Fruit fly (Drosophila melanogaster) whole organism, embryonic: ENCODE measurements around the gene CAH6.

ENCODE experiments used
- Dp ChIP-seq: fragments of 200-800 bp; sonication (Bioruptor generic); optimal IDR thresholded peaks from 2 replicates; lab custom pipeline; 2018; ENCODE audit warnings: missing biosample characterization, mild to moderate bottlenecking, missing genetic modification characterization, moderate library complexity
- psq ChIP-seq: fragments of 200-800 bp; sonication (Bioruptor generic); optimal IDR thresholded peaks from 2 replicates; lab custom pipeline; 2017; ENCODE audit warnings: missing biosample characterization, missing genetic modification characterization

DNA sequence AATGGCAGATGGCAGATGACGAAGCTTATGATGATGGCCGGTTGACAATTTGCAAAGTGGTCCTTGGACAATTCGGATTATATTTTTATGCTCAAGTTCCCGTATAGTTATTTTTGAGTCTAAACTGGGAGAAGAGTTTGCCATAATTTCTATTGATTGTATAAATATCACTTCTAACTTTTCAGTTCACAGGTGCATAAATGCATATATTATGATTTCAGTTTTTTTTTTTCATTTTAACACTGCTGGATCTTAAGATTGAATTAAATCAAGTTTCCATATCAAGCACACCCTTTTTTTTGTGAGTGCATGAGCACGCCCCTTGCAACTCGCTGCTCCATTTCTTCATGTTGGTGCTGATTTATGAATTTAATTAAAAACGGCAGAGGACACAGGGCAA is 39.6 kb downstream of the CAH6 start:
- no peak for TF ChIP-seq psq (GFP tag; lab: Kevin White, UChicago)
- TF ChIP-seq Dp (GFP tag; lab: Kevin White, UChicago) = no peak
